Fruit fly (Drosophila melanogaster): Measurements from ENCODE around the gene Idh.

DNA sequence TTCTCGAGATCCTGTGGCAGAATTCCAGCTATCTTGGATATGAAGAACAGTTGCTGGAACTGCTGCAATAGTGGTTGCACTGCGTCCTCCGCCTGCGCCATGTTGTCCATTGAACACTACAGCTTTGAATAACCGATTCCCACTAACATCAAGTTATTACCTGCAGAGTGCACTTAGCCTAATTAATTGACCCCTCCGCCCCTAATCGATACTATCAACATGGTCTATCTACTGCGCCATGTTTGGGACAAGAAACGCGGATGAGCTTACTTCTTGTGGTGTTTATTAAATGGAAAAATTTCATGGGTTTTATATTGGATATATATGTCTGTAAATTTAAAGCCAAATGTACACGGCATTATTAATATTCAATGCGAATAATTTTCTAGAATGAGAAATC, 53.8 kb downstream of the Idh start, which contains the start of gene Gr66a:
- no peak for TF ChIP-seq CG8478 (optimal IDR thresholded peaks at IDR 0.05)
- TF ChIP-seq CTCF (optimal IDR thresholded peaks at IDR 0.05): no peak

Measured in S2 (cell line).